Worm (Caenorhabditis elegans): ENCODE measurements around the gene lsm-7.
A peak's percentile ranks its signal among the peaks of the same experiment; 100 is the strongest.

The lsm-7 gene

DNA sequence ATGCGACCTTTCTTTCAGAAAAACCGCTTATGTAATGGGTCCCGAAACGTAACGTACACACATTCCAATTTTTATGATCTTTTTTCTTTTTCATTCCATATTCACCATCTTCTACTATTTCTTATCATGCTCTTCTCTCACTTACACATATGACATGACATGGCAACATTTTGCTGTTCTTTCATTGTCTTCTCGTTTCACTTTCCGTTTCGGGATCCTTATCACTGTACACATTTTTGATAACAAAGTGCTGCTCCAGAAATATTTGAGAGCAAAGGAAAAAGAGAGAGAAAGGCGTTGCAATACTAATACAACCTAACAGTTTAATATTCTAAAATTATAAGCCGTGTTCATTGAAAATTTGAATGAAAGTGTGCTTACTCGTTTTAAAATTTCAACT, 37.0 kb downstream of the lsm-7 start:
- TF ChIP-seq ama-1 (optimal IDR thresholded peaks at IDR 0.05) (no peak), ceh-16 (tag; optimal IDR thresholded peaks at IDR 0.05) (no peak), F13H6.1 (tag; optimal IDR thresholded peaks at IDR 0.05) (no peak), sma-9 (GFP tag; optimal IDR thresholded peaks at IDR 0.05) (peak; percentile 69), sma-9 (tag; optimal IDR thresholded peaks at IDR 0.05) (no peak), mdl-1 (tag; optimal IDR thresholded peaks at IDR 0.05) (no peak), ZK546.5 (tag; optimal IDR thresholded peaks at IDR 0.05) (no peak), unc-39 (tag; optimal IDR thresholded peaks at IDR 0.05) (no peak), ztf-4 (tag; optimal IDR thresholded peaks at IDR 0.05) (no peak), alr-1 (tag; optimal IDR thresholded peaks at IDR 0.05) (no peak), mab-5 (tag; optimal IDR thresholded peaks at IDR 0.05) (no peak), skn-1 (tag; optimal IDR thresholded peaks at IDR 0.05) (no peak), elt-3 (tag; optimal IDR thresholded peaks at IDR 0.05) (no peak), crh-2 (tag; optimal IDR thresholded peaks at IDR 0.05) (peak; percentile 57), unc-62 (GFP tag; optimal IDR thresholded peaks at IDR 0.05) (no peak), lin-11 (tag; optimal IDR thresholded peaks at IDR 0.05) (no peak), nhr-11 (tag; optimal IDR thresholded peaks at IDR 0.05) (no peak), sem-4 (tag; optimal IDR thresholded peaks at IDR 0.05) (no peak), nhr-25 (tag; optimal IDR thresholded peaks at IDR 0.05) (no peak), sma-3 (GFP tag; optimal IDR thresholded peaks at IDR 0.05) (no peak), fos-1 (tag; optimal IDR thresholded peaks at IDR 0.05) (peak; percentile 97), gmeb-1 (tag; optimal IDR thresholded peaks at IDR 0.05) (peak; percentile 21), Y55F3AM.14 (GFP tag; optimal IDR thresholded peaks at IDR 0.05) (no peak)

DNA sequence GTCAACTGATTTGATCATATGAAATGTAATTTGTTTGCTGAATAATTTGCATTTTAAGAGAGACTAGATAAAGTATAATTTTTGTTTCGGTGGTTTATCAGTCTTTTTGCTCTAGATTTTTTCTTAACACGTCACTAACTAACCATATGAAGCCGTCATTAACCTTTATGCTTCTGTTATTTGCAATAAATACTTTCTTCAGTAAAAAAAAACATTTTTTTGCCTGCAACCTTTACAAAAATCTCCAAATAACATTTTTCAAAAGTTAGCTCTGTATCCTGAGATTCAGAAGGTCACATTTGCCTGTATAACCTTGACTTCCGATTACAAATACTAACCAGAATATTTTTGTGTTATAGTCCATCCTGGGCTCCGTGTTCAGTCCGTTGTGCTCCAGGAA, 37.5 kb downstream of the lsm-7 start:
- no peak for TF ChIP-seq ztf-4 (tag; optimal IDR thresholded peaks at IDR 0.05)
- TF ChIP-seq ZK546.5 (tag; optimal IDR thresholded peaks at IDR 0.05) = no peak
- no peak for TF ChIP-seq unc-55 (GFP tag; optimal IDR thresholded peaks at IDR 0.05)
- TF ChIP-seq mab-5 (tag; optimal IDR thresholded peaks at IDR 0.05) = no peak
- no peak for TF ChIP-seq zag-1 (tag; optimal IDR thresholded peaks at IDR 0.05)

ce11 chrIV:10971636-10972199, 38.4 kb downstream of the lsm-7 start:
- TF ChIP-seq gmeb-1 (tag; optimal IDR thresholded peaks at IDR 0.05) = peak; percentile 26
- TF ChIP-seq lin-39 (tag; optimal IDR thresholded peaks at IDR 0.05) = no peak
- TF ChIP-seq ceh-16 (tag; optimal IDR thresholded peaks at IDR 0.05) = peak; percentile 25
- no peak for TF ChIP-seq aly-2 (tag; optimal IDR thresholded peaks at IDR 0.05)
- peak; percentile 41 for TF ChIP-seq sma-3 (GFP tag; optimal IDR thresholded peaks at IDR 0.05)
- TF ChIP-seq ceh-82 (tag; optimal IDR thresholded peaks at IDR 0.05) = no peak
- TF ChIP-seq alr-1 (tag; optimal IDR thresholded peaks at IDR 0.05) = no peak
- peak; percentile 58 for TF ChIP-seq sma-9 (GFP tag; optimal IDR thresholded peaks at IDR 0.05)
- no peak for TF ChIP-seq sma-9 (tag; optimal IDR thresholded peaks at IDR 0.05)
- TF ChIP-seq fos-1 (tag; optimal IDR thresholded peaks at IDR 0.05) = peak; percentile 29
- no peak for TF ChIP-seq skn-1 (tag; optimal IDR thresholded peaks at IDR 0.05)
- peak in 1 of 2 experiments; percentile 4 for TF ChIP-seq lsy-2 (tag; optimal IDR thresholded peaks at IDR 0.05)
- no peak for TF ChIP-seq nhr-10 (tag; optimal IDR thresholded peaks at IDR 0.05)
- TF ChIP-seq egl-27 (tag; optimal IDR thresholded peaks at IDR 0.05) = peak; percentile 27
- peak; percentile 35 for TF ChIP-seq F13H6.1 (tag; optimal IDR thresholded peaks at IDR 0.05)
- no peak for TF ChIP-seq crh-2 (tag; optimal IDR thresholded peaks at IDR 0.05)
- TF ChIP-seq nhr-25 (tag; optimal IDR thresholded peaks at IDR 0.05) = peak; percentile 78
- peak; percentile 63 for TF ChIP-seq nhr-129 (tag; optimal IDR thresholded peaks at IDR 0.05)
- peak; percentile 47 for TF ChIP-seq blmp-1 (tag; optimal IDR thresholded peaks at IDR 0.05; ENCODE audit: insufficient read depth)
- peak in 1 of 2 experiments; percentile 23 for TF ChIP-seq mdl-1 (tag; optimal IDR thresholded peaks at IDR 0.05)
- no peak for TF ChIP-seq unc-62 (GFP tag; optimal IDR thresholded peaks at IDR 0.05)
- peak; percentile 47 for TF ChIP-seq nhr-6 (tag; optimal IDR thresholded peaks at IDR 0.05)

DNA sequence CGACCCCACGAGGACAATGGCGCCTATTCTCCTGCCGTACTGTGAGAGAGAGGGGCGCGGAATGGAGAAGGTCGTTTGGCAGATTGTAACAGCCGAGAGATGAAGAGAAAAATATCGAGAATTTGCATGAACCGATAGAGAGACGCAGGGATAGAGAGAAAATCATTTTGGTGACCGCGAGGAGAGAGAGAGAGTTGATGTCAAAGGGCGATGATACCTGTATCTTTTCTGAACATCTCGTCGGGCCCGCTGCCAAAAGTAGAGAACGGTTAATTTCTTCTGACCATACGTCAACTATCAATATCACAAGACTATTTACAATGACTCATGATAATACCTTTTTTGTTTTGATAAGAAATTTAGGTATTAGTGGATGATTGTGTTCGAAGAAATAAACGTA, 42.7 kb downstream of the lsm-7 start:
- TF ChIP-seq snpc-4 (tag; optimal IDR thresholded peaks at IDR 0.05) (no peak), fos-1 (tag; optimal IDR thresholded peaks at IDR 0.05) (peak; percentile 54), C34F6.9 (tag; optimal IDR thresholded peaks at IDR 0.05) (no peak), elt-1 (tag; optimal IDR thresholded peaks at IDR 0.05) (no peak), mab-5 (tag; optimal IDR thresholded peaks at IDR 0.05) (no peak), unc-39 (tag; optimal IDR thresholded peaks at IDR 0.05) (no peak), peb-1 (tag; optimal IDR thresholded peaks at IDR 0.05) (no peak), F13H6.1 (tag; optimal IDR thresholded peaks at IDR 0.05) (peak; percentile 21), gmeb-1 (tag; optimal IDR thresholded peaks at IDR 0.05) (peak; percentile 33), nhr-25 (tag; optimal IDR thresholded peaks at IDR 0.05) (peak; percentile 87), alr-1 (tag; optimal IDR thresholded peaks at IDR 0.05) (no peak), mdl-1 (tag; optimal IDR thresholded peaks at IDR 0.05) (peak in 1 of 2 experiments; percentile 14), lin-39 (tag; optimal IDR thresholded peaks at IDR 0.05) (no peak), elt-3 (tag; optimal IDR thresholded peaks at IDR 0.05) (no peak), sma-3 (GFP tag; optimal IDR thresholded peaks at IDR 0.05) (peak; percentile 91), ZK546.5 (tag; optimal IDR thresholded peaks at IDR 0.05) (no peak), R02D3.7 (tag; optimal IDR thresholded peaks at IDR 0.05) (no peak), nhr-12 (tag; optimal IDR thresholded peaks at IDR 0.05) (no peak), ama-1 (optimal IDR thresholded peaks at IDR 0.05) (no peak), egl-27 (tag; optimal IDR thresholded peaks at IDR 0.05) (peak; percentile 46), nhr-237 (tag; optimal IDR thresholded peaks at IDR 0.05) (no peak), crh-2 (tag; optimal IDR thresholded peaks at IDR 0.05) (peak; percentile 48), lsy-2 (tag; optimal IDR thresholded peaks at IDR 0.05) (peak in 1 of 2 experiments; percentile 50), skn-1 (tag; optimal IDR thresholded peaks at IDR 0.05) (no peak), nhr-129 (tag; optimal IDR thresholded peaks at IDR 0.05) (peak; percentile 50), lin-13 (GFP tag; optimal IDR thresholded peaks at IDR 0.05) (no peak), ztf-11 (tag; optimal IDR thresholded peaks at IDR 0.05) (no peak), Y55F3AM.14 (GFP tag; optimal IDR thresholded peaks at IDR 0.05) (peak; percentile 35), nhr-10 (tag; optimal IDR thresholded peaks at IDR 0.05) (no peak), zag-1 (tag; optimal IDR thresholded peaks at IDR 0.05) (no peak), nhr-6 (tag; optimal IDR thresholded peaks at IDR 0.05) (peak; percentile 59)

All from whole organism, L2 larva.